Fruit fly (Drosophila melanogaster) whole organism, embryonic: ENCODE measurements around the gene CG10621.

Experiments
- Aef1 ChIP-seq: fragments of 200-800 bp; sonication (Bioruptor generic); IDR thresholded peaks from 3 replicates; pipeline ENCODE4 v1.3.6; 2022; ENCODE audit warnings: missing biosample characterization, missing genetic modification characterization
- Atf-2 ChIP-seq: fragments of 200-800 bp; sonication (Bioruptor generic); optimal IDR thresholded peaks from 2 replicates; lab custom pipeline; 2016; ENCODE audit warnings: missing biosample characterization, missing genetic modification characterization
- Atf6 ChIP-seq: fragments of 200-800 bp; sonication (Bioruptor generic); IDR thresholded peaks from 2 replicates; pipeline ENCODE4 v1.3.6; 2022; ENCODE audit warnings: missing biosample characterization, missing genetic modification characterization
- CG10543 ChIP-seq: fragments of 200-800 bp; sonication (Bioruptor generic); optimal IDR thresholded peaks from 3 replicates; lab custom pipeline; 2017; ENCODE audit warnings: missing biosample characterization, mild to moderate bottlenecking, missing genetic modification characterization, moderate library complexity
- CG12104 ChIP-seq: fragments of 200-800 bp; sonication (Bioruptor generic); optimal IDR thresholded peaks from 3 replicates; lab custom pipeline; 2016; ENCODE audit warnings: missing biosample characterization, missing genetic modification characterization
- CG12299 ChIP-seq: fragments of 200-800 bp; sonication (Bioruptor generic); optimal IDR thresholded peaks from 2 replicates; lab custom pipeline; 2018; ENCODE audit warnings: missing biosample characterization, mild to moderate bottlenecking, missing genetic modification characterization
- CG12769 ChIP-seq: fragments of 200-800 bp; sonication (Bioruptor generic); optimal IDR thresholded peaks from 2 replicates; lab custom pipeline; 2019; ENCODE audit warnings: missing biosample characterization, mild to moderate bottlenecking, missing genetic modification characterization, moderate library complexity
- CG13775 ChIP-seq: fragments of 200-800 bp; sonication (Bioruptor generic); optimal IDR thresholded peaks from 3 replicates; lab custom pipeline; 2017; ENCODE audit warnings: missing biosample characterization, mild to moderate bottlenecking, missing genetic modification characterization
- CG13894 ChIP-seq: fragments of 200-800 bp; sonication (Bioruptor generic); optimal IDR thresholded peaks from 3 replicates; lab custom pipeline; 2018; ENCODE audit warnings: missing biosample characterization, mild to moderate bottlenecking, missing genetic modification characterization, moderate library complexity
- CG14050 ChIP-seq: fragments of 200-800 bp; sonication (Bioruptor generic); IDR thresholded peaks from 3 replicates; pipeline ENCODE4 v1.3.6; 2022; ENCODE audit warnings: missing biosample characterization, missing genetic modification characterization
- CG16815 ChIP-seq: fragments of 200-800 bp; sonication (Bioruptor generic); optimal IDR thresholded peaks from 3 replicates; lab custom pipeline; 2017; ENCODE audit warnings: missing biosample characterization, mild to moderate bottlenecking, missing genetic modification characterization
- CG31441 ChIP-seq: fragments of 200-800 bp; sonication (Bioruptor generic); IDR thresholded peaks from 2 replicates; pipeline ENCODE4 v1.3.6; 2022; ENCODE audit warnings: missing biosample characterization, missing genetic modification characterization
- CG4617 ChIP-seq: fragments of 200-800 bp; sonication (Bioruptor generic); optimal IDR thresholded peaks from 3 replicates; lab custom pipeline; 2016; ENCODE audit warnings: missing biosample characterization, missing genetic modification characterization, borderline replicate concordance
- CG4854 ChIP-seq: fragments of 200-800 bp; sonication (Bioruptor generic); optimal IDR thresholded peaks from 2 replicates; lab custom pipeline; 2016; ENCODE audit warnings: missing biosample characterization, missing genetic modification characterization, inconsistent platforms
- CG5245 ChIP-seq: fragments of 200-800 bp; sonication (Bioruptor generic); optimal IDR thresholded peaks from 3 replicates; lab custom pipeline; 2016; ENCODE audit warnings: missing biosample characterization, missing genetic modification characterization
- CG6683 ChIP-seq: fragments of 200-800 bp; sonication (Bioruptor generic); optimal IDR thresholded peaks from 2 replicates; lab custom pipeline; 2017; ENCODE audit warnings: missing biosample characterization, mild to moderate bottlenecking, missing genetic modification characterization, missing genetic modification reagents
- CG8359 ChIP-seq: fragments of 200-800 bp; sonication (Bioruptor generic); optimal IDR thresholded peaks from 2 replicates; lab custom pipeline; 2017; ENCODE audit warnings: missing biosample characterization, mild to moderate bottlenecking, missing genetic modification characterization, borderline replicate concordance
- CG9876 ChIP-seq: fragments of 200-800 bp; sonication (Bioruptor generic); optimal IDR thresholded peaks from 2 replicates; lab custom pipeline; 2016; ENCODE audit warnings: missing biosample characterization, missing genetic modification characterization
- CoRest ChIP-seq: fragments of 200-800 bp; sonication (Bioruptor generic); optimal IDR thresholded peaks from 3 replicates; lab custom pipeline; 2018; ENCODE audit warnings: missing biosample characterization, mild to moderate bottlenecking, missing genetic modification characterization, moderate library complexity
- Dbx ChIP-seq: fragments of 200-800 bp; sonication (Bioruptor generic); IDR thresholded peaks from 3 replicates; pipeline ENCODE4 v1.3.6; 2022; ENCODE audit warnings: missing biosample characterization, missing genetic modification characterization
- Deaf1 ChIP-seq: fragments of 200-800 bp; optimal IDR thresholded peaks from 3 replicates; lab custom pipeline; 2019; ENCODE audit warnings: missing biosample characterization, mild to moderate bottlenecking, missing genetic modification characterization, moderate library complexity
- Dll ChIP-seq: fragments of 200-800 bp; sonication (Bioruptor generic); IDR thresholded peaks from 4 replicates; pipeline ENCODE4 v1.3.6; 2022; ENCODE audit warnings: missing biosample characterization, missing genetic modification characterization; ENCODE audit not compliant: partially characterized antibody
- Doc3 ChIP-seq: fragments of 200-800 bp; sonication (Bioruptor generic); IDR thresholded peaks from 3 replicates; pipeline ENCODE4 v1.3.6; 2022; ENCODE audit warnings: missing biosample characterization, missing genetic modification characterization; ENCODE audit not compliant: partially characterized antibody
- H15 ChIP-seq: fragments of 200-800 bp; sonication (Bioruptor generic); IDR thresholded peaks from 3 replicates; pipeline ENCODE4 v1.3.6; 2022; ENCODE audit warnings: missing biosample characterization, missing genetic modification characterization
- HLH54F ChIP-seq: fragments of 200-800 bp; sonication (Bioruptor generic); optimal IDR thresholded peaks from 3 replicates; lab custom pipeline; 2016; ENCODE audit warnings: missing biosample characterization, missing genetic modification characterization
- HmgZ ChIP-seq: fragments of 200-800 bp; sonication (Bioruptor generic); optimal IDR thresholded peaks from 2 replicates; lab custom pipeline; 2018; ENCODE audit warnings: missing biosample characterization, mild to moderate bottlenecking, missing genetic modification characterization
- Lpt ChIP-seq: fragments of >200 bp; optimal IDR thresholded peaks from 2 replicates; lab custom pipeline; 2018; ENCODE audit warnings: missing biosample characterization, missing genetic modification characterization
- Mrtf ChIP-seq: fragments of 200-800 bp; sonication (Bioruptor generic); IDR thresholded peaks from 3 replicates; pipeline ENCODE4 v1.3.6; 2022; ENCODE audit warnings: missing biosample characterization, missing genetic modification characterization
- Rfx ChIP-seq: fragments of 200-800 bp; sonication (Bioruptor generic); IDR thresholded peaks from 2 replicates; pipeline ENCODE4 v1.3.6; 2022; ENCODE audit warnings: missing biosample characterization, missing genetic modification characterization
- Rx ChIP-seq: fragments of 200-800 bp; sonication (Bioruptor generic); IDR thresholded peaks from 2 replicates; pipeline ENCODE4 v1.3.6; 2022; ENCODE audit warnings: missing biosample characterization, missing genetic modification characterization
- Sox100B ChIP-seq: fragments of 200-800 bp; sonication (Bioruptor generic); optimal IDR thresholded peaks from 3 replicates; lab custom pipeline; 2018; ENCODE audit warnings: missing biosample characterization, mild to moderate bottlenecking, missing genetic modification characterization
- ara ChIP-seq: fragments of 200-800 bp; sonication (Bioruptor generic); IDR thresholded peaks from 2 replicates; pipeline ENCODE4 v1.3.6; 2022; ENCODE audit warnings: missing biosample characterization, missing genetic modification characterization
- az2 ChIP-seq: fragments of 200-800 bp; sonication (Bioruptor generic); optimal IDR thresholded peaks from 3 replicates; lab custom pipeline; 2016; ENCODE audit warnings: missing biosample characterization, missing genetic modification characterization
- cg ChIP-seq: fragments of 200-800 bp; sonication (Bioruptor generic); optimal IDR thresholded peaks from 3 replicates; lab custom pipeline; 2019; ENCODE audit warnings: missing biosample characterization, mild to moderate bottlenecking, missing genetic modification characterization, moderate library complexity
- chm ChIP-seq: fragments of 200-800 bp; sonication (Bioruptor generic); IDR thresholded peaks from 2 replicates; pipeline ENCODE4 v1.3.6; 2022; ENCODE audit warnings: missing biosample characterization, missing genetic modification characterization
- da ChIP-seq: fragments of 200-800 bp; sonication (Bioruptor generic); optimal IDR thresholded peaks from 2 replicates; lab custom pipeline; 2016; ENCODE audit warnings: missing biosample characterization, missing genetic modification characterization
- fd64A ChIP-seq: fragments of 200-800 bp; sonication (Bioruptor generic); optimal IDR thresholded peaks from 3 replicates; lab custom pipeline; 2018; ENCODE audit warnings: missing biosample characterization, mild to moderate bottlenecking, missing genetic modification characterization
- grau ChIP-seq: fragments of 200-800 bp; optimal IDR thresholded peaks from 3 replicates; lab custom pipeline; 2019; ENCODE audit warnings: missing biosample characterization, mild to moderate bottlenecking, missing genetic modification characterization, moderate library complexity
- hbn ChIP-seq: fragments of 200-800 bp; sonication (Bioruptor generic); IDR thresholded peaks from 2 replicates; pipeline ENCODE4 v1.3.6; 2022; ENCODE audit warnings: missing biosample characterization, missing genetic modification characterization; ENCODE audit not compliant: partially characterized antibody
- lab ChIP-seq: fragments of 200-800 bp; sonication (Bioruptor generic); optimal IDR thresholded peaks from 3 replicates; lab custom pipeline; 2017; ENCODE audit warnings: missing biosample characterization, missing genetic modification characterization, mild to moderate bottlenecking, moderate library complexity, missing genetic modification reagents
- lov ChIP-seq, 2 experiments: fragments of 200-800 bp in 1 of 2; fragments of >200 bp in 1 of 2; sonication (Bioruptor generic) in 1 of 2; IDR thresholded peaks in 1 of 2; optimal IDR thresholded peaks in 1 of 2; 2 replicates in 1 of 2; 3 replicates in 1 of 2; pipeline versions ENCODE4 v1.3.6 to Lab custom; 2017 to 2022; ENCODE audit warnings: missing biosample characterization in 1 of 2, missing genetic modification characterization in 1 of 2
- shn ChIP-seq: fragments of 200-800 bp; sonication (Bioruptor generic); optimal IDR thresholded peaks from 3 replicates; lab custom pipeline; 2016; ENCODE audit warnings: missing biosample characterization, missing genetic modification characterization
- sqz ChIP-seq: fragments of 200-800 bp; sonication (Bioruptor generic); optimal IDR thresholded peaks from 3 replicates; lab custom pipeline; 2018; ENCODE audit warnings: missing biosample characterization, mild to moderate bottlenecking, missing genetic modification characterization
- trem ChIP-seq: fragments of 200-800 bp; optimal IDR thresholded peaks from 3 replicates; lab custom pipeline; 2019; ENCODE audit warnings: missing biosample characterization, mild to moderate bottlenecking, missing genetic modification characterization, moderate library complexity
- tup ChIP-seq: fragments of 200-800 bp; sonication (Bioruptor generic); optimal IDR thresholded peaks from 2 replicates; lab custom pipeline; 2016; ENCODE audit warnings: missing biosample characterization, mild to moderate bottlenecking, missing genetic modification characterization, moderate library complexity
- tx ChIP-seq: fragments of 200-800 bp; sonication (Bioruptor generic); optimal IDR thresholded peaks from 2 replicates; lab custom pipeline; 2016; ENCODE audit warnings: missing biosample characterization, missing genetic modification characterization
- unpg ChIP-seq: fragments of 200-800 bp; sonication (Bioruptor generic); optimal IDR thresholded peaks from 3 replicates; lab custom pipeline; 2018; ENCODE audit warnings: missing biosample characterization, mild to moderate bottlenecking, missing genetic modification characterization, moderate library complexity
- usp ChIP-seq: fragments of >200 bp; optimal IDR thresholded peaks from 2 replicates; lab custom pipeline; 2017; ENCODE audit warnings: missing biosample characterization, missing genetic modification characterization
- wek ChIP-seq: fragments of 200-800 bp; sonication (Bioruptor generic); optimal IDR thresholded peaks from 3 replicates; lab custom pipeline; 2018; ENCODE audit warnings: missing biosample characterization, mild to moderate bottlenecking, missing genetic modification characterization, moderate library complexity

The CG10621 gene

dm6 chr2L:18974063-18974779 lies 20.0 kb upstream of the CG10621 start, which contains the start of the genes L2HGDH and CG10431 (continued):
- TF ChIP-seq wek (GFP tag; lab: Kevin White, UChicago) (peak; percentile 3), CG4617 (GFP tag; lab: Kevin White, UChicago) (no peak), CG13775 (peak; percentile 63), H15 (GFP tag; lab: Robert Waterston, UW) (no peak), CG12769 (tag; lab: Kevin White, UChicago) (peak; percentile 72), CG12104 (peak; percentile 72), fd64A (GFP tag; lab: Kevin White, UChicago) (peak; percentile 21), Aef1 (GFP tag; lab: Robert Waterston, UW) (no peak), CoRest (tag; lab: Kevin White, UChicago) (peak; percentile 79), cg (GFP tag; lab: Kevin White, UChicago) (no peak), HmgZ (tag; lab: Kevin White, UChicago) (peak; percentile 51), tup (peak; percentile 30), Sox100B (GFP tag; lab: Kevin White, UChicago) (peak; percentile 66), CG4854 (GFP tag; lab: Kevin White, UChicago) (peak; percentile 54), Atf6 (GFP tag; lab: Robert Waterston, UW) (peak; percentile 56; the same call in 1 of the 2 replicates), chm (GFP tag; lab: Robert Waterston, UW) (no peak), lov (optimal IDR thresholded peaks at IDR 0.05; lab: Kevin White, UChicago) (no peak), lov (GFP tag; IDR thresholded peaks at IDR 0.05; lab: Robert Waterston, UW) (no peak), Rfx (GFP tag; lab: Robert Waterston, UW) (peak; percentile 51), trem (peak; percentile 80), sqz (GFP tag; lab: Kevin White, UChicago) (no peak), Rx (GFP tag; lab: Robert Waterston, UW) (no peak), da (GFP tag; lab: Kevin White, UChicago) (no peak), Atf-2 (GFP tag; lab: Kevin White, UChicago) (no peak), lab (GFP tag; lab: Kevin White, UChicago) (peak; percentile 85), CG9876 (GFP tag; lab: Kevin White, UChicago) (no peak), az2 (peak; percentile 57), tx (peak; percentile 1), Lpt (GFP tag; lab: Kevin White, UChicago) (no peak), Dll (GFP tag; lab: Robert Waterston, UW) (peak; percentile 38; the same call in 1 of the 4 replicates), grau (tag; lab: Kevin White, UChicago) (peak; percentile 67), CG6683 (no peak), CG31441 (no peak; the same call in 1 of the 2 replicates), CG16815 (GFP tag; lab: Kevin White, UChicago) (no peak), Deaf1 (peak; percentile 85), shn (no peak), Doc3 (GFP tag; lab: Robert Waterston, UW) (no peak), HLH54F (GFP tag; lab: Kevin White, UChicago) (peak; percentile 28), ara (0 out of 2 replicates have a peak, but pooled peaks have one; percentile 20), usp (GFP tag; lab: Kevin White, UChicago) (no peak), hbn (no peak; the same call in 1 of the 2 replicates), unpg (GFP tag; lab: Kevin White, UChicago) (peak; percentile 58), CG13894 (tag; lab: Kevin White, UChicago) (peak; percentile 67), CG12299 (tag; lab: Kevin White, UChicago) (peak; percentile 65), CG8359 (GFP tag; lab: Kevin White, UChicago) (peak; percentile 20), CG5245 (no peak), Mrtf (GFP tag; lab: Robert Waterston, UW) (no peak), Dbx (GFP tag; lab: Robert Waterston, UW) (0 out of 3 replicates have a peak, but pooled peaks have one; percentile 27), CG14050 (no peak), CG10543 (GFP tag; lab: Kevin White, UChicago) (peak; percentile 92)
